Fruit fly (Drosophila melanogaster) whole organism: ENCODE measurements around the gene CG6567.

Source experiments
- CG8478 ChIP-seq: fragments of >200 bp; optimal IDR thresholded peaks from 2 replicates; lab custom pipeline; 2018; ENCODE audit warnings: inconsistent platforms
- Dll ChIP-seq: fragments of >200 bp; optimal IDR thresholded peaks from 2 replicates; lab custom pipeline; 2017
- EcR ChIP-seq, 2 experiments: fragments of >200 bp; optimal IDR thresholded peaks; 2 replicates each; lab custom pipeline; 2017; ENCODE audit warnings: missing biosample characterization in 2 of 2, missing genetic modification characterization in 2 of 2, missing genetic modification reagents in 2 of 2
- pan ChIP-seq: fragments of >200 bp; optimal IDR thresholded peaks from 2 replicates; lab custom pipeline; 2017
- psq ChIP-seq: fragments of >200 bp; optimal IDR thresholded peaks from 2 replicates; lab custom pipeline; 2017
- usp ChIP-seq: fragments of >200 bp; optimal IDR thresholded peaks from 2 replicates; lab custom pipeline; 2017; ENCODE audit warnings: missing biosample characterization, missing genetic modification characterization, mixed read lengths

The CG6567 gene

dm6 chr3R:10879219-10879618 is 25.0 kb upstream of the CG6567 start, which contains the start of gene CG14695:
Gene CG14695, minus strand, starts transcription at chr3R:10879319.
- TF ChIP-seq CG8478 (lab: Kevin White, UChicago) = no peak
- TF ChIP-seq usp (GFP tag; lab: Kevin White, UChicago) = no peak
- TF ChIP-seq psq (lab: Kevin White, UChicago) = no peak
- TF ChIP-seq Dll = no peak
- TF ChIP-seq EcR (GFP tag; optimal IDR thresholded peaks at IDR 0.05; lab: Kevin White, UChicago) = no peak
- no peak for TF ChIP-seq pan

- TF ChIP-seq CG8478 (lab: Kevin White, UChicago) (no peak), usp (GFP tag; lab: Kevin White, UChicago) (no peak), psq (lab: Kevin White, UChicago) (no peak), EcR (GFP tag; optimal IDR thresholded peaks at IDR 0.05; lab: Kevin White, UChicago) (no peak), pan (no peak), Dll (no peak)
These were observed 24.4 kb upstream of the CG6567 start for dm6 chr3R:10878628-10879027.

- TF ChIP-seq usp (GFP tag; lab: Kevin White, UChicago) (no peak), Dll (no peak), CG8478 (lab: Kevin White, UChicago) (no peak), EcR (GFP tag; optimal IDR thresholded peaks at IDR 0.05; lab: Kevin White, UChicago) (no peak), psq (lab: Kevin White, UChicago) (no peak), pan (no peak)
These were observed 23.6 kb upstream of the CG6567 start for dm6 chr3R:10877808-10878207.

dm6 chr3R:10875515-10876434 is 21.5 kb upstream of the CG6567 start, which contains the start of gene Sodh2:
Gene Sodh2, plus strand, starts transcription at chr3R:10876384.
- TF ChIP-seq EcR (GFP tag; optimal IDR thresholded peaks at IDR 0.05; lab: Kevin White, UChicago) (no peak), usp (GFP tag; lab: Kevin White, UChicago) (no peak), CG8478 (lab: Kevin White, UChicago) (no peak), Dll (no peak), pan (no peak), psq (lab: Kevin White, UChicago) (no peak)

- TF ChIP-seq Dll (no peak), psq (lab: Kevin White, UChicago) (no peak), pan (no peak), CG8478 (lab: Kevin White, UChicago) (no peak)
These were observed 18.6 kb upstream of the CG6567 start, which contains the start of gene CG4596 for dm6 chr3R:10872820-10873219. Gene CG4596, plus strand, starts transcription at chr3R:10873038.

- TF ChIP-seq CG8478 (lab: Kevin White, UChicago) (no peak), EcR (GFP tag; optimal IDR thresholded peaks at IDR 0.05; lab: Kevin White, UChicago) (no peak), Dll (no peak), psq (lab: Kevin White, UChicago) (no peak)
These were observed 18.0 kb upstream of the CG6567 start, which contains the start of gene Fdh for dm6 chr3R:10872148-10872783. Gene Fdh, minus strand, starts transcription at chr3R:10872381.

dm6 chr3R:10870561-10870960 is 16.3 kb upstream of the CG6567 start:
- TF ChIP-seq Dll (no peak), EcR (GFP tag; optimal IDR thresholded peaks at IDR 0.05; lab: Kevin White, UChicago) (no peak), psq (lab: Kevin White, UChicago) (no peak), usp (GFP tag; lab: Kevin White, UChicago) (no peak), pan (no peak), CG8478 (lab: Kevin White, UChicago) (no peak)

dm6 chr3R:10868427-10868962 is 14.2 kb upstream of the CG6567 start, which contains the start of the genes SelR and Tsp86D:
Gene SelR, minus strand, starts transcription at chr3R:10868642.
Gene Tsp86D, plus strand, starts transcription at chr3R:10868708.
- TF ChIP-seq Dll = no peak
- TF ChIP-seq usp (GFP tag; lab: Kevin White, UChicago) = no peak
- no peak for TF ChIP-seq psq (lab: Kevin White, UChicago)
- TF ChIP-seq CG8478 (lab: Kevin White, UChicago) = no peak
- no peak for TF ChIP-seq EcR (GFP tag; optimal IDR thresholded peaks at IDR 0.05; lab: Kevin White, UChicago)

dm6 chr3R:10863956-10864355 is 9.7 kb upstream of the CG6567 start:
- TF ChIP-seq usp (GFP tag; lab: Kevin White, UChicago) (no peak), Dll (no peak), pan (no peak), psq (lab: Kevin White, UChicago) (no peak), CG8478 (lab: Kevin White, UChicago) (no peak), EcR (GFP tag; optimal IDR thresholded peaks at IDR 0.05; lab: Kevin White, UChicago) (no peak)

- TF ChIP-seq psq (lab: Kevin White, UChicago) = no peak
- no peak for TF ChIP-seq EcR (GFP tag; optimal IDR thresholded peaks at IDR 0.05; lab: Kevin White, UChicago)
- TF ChIP-seq Dll = no peak
- TF ChIP-seq CG8478 (lab: Kevin White, UChicago) = no peak
- TF ChIP-seq pan = no peak
- TF ChIP-seq usp (GFP tag; lab: Kevin White, UChicago) = no peak
These were observed 9.2 kb upstream of the CG6567 start for dm6 chr3R:10863446-10863819.

dm6 chr3R:10862773-10863445 is 8.7 kb upstream of the CG6567 start, which contains the start of gene CG6574:
Gene CG6574, minus strand, starts transcription at chr3R:10862988.
- TF ChIP-seq CG8478 (lab: Kevin White, UChicago) (no peak), EcR (GFP tag; optimal IDR thresholded peaks at IDR 0.05; lab: Kevin White, UChicago) (no peak), pan (no peak), psq (lab: Kevin White, UChicago) (no peak), usp (GFP tag; lab: Kevin White, UChicago) (no peak), Dll (no peak)
